Worm (Caenorhabditis elegans) whole organism, late embryonic: ENCODE measurements around the gene sto-1.
A peak's percentile ranks its signal among the peaks of the same experiment; 100 is the strongest.

Experiments
- K02D7.2 ChIP-seq: sonication (generic microtip); optimal IDR thresholded peaks from 2 replicates; lab custom pipeline; 2017; ENCODE audit warnings: mild to moderate bottlenecking, missing genetic modification characterization, missing compliant biosample characterization
- T23F11.4 ChIP-seq: fragments of 200-800 bp; sonication (Bioruptor generic); optimal IDR thresholded peaks from 2 replicates; lab custom pipeline; 2018; ENCODE audit warnings: mild to moderate bottlenecking, missing genetic modification characterization, missing compliant biosample characterization
- Y22D7AL.16 ChIP-seq: sonication (generic microtip); optimal IDR thresholded peaks from 2 replicates; lab custom pipeline; 2016; ENCODE audit warnings: missing genetic modification characterization, missing compliant biosample characterization
- ahr-1 ChIP-seq: sonication (generic microtip); optimal IDR thresholded peaks from 2 replicates; lab custom pipeline; 2016; ENCODE audit warnings: missing genetic modification characterization, missing compliant biosample characterization
- ama-1 ChIP-seq: fragments of 150-350 bp; optimal IDR thresholded peaks from 2 replicates; lab custom pipeline; 2014
- ceh-19 ChIP-seq: fragments of 200-800 bp; sonication (Bioruptor generic); optimal IDR thresholded peaks from 2 replicates; lab custom pipeline; 2018; ENCODE audit warnings: mild to moderate bottlenecking, missing genetic modification characterization, missing compliant biosample characterization
- ceh-22 ChIP-seq: sonication (generic microtip); optimal IDR thresholded peaks from 2 replicates; lab custom pipeline; 2017; ENCODE audit warnings: missing biosample characterization, missing genetic modification characterization
- ceh-45 ChIP-seq: fragments of 200-800 bp; sonication (Bioruptor generic); IDR thresholded peaks from 2 replicates; pipeline ENCODE4 v1.3.6; 2022; ENCODE audit warnings: missing genetic modification reagents, missing genetic modification characterization, missing compliant biosample characterization
- ceh-9 ChIP-seq: sonication (generic microtip); optimal IDR thresholded peaks from 2 replicates; lab custom pipeline; 2016; ENCODE audit warnings: mild to moderate bottlenecking, missing genetic modification characterization, inconsistent platforms, missing compliant biosample characterization
- che-1 ChIP-seq: sonication (generic microtip); optimal IDR thresholded peaks from 2 replicates; lab custom pipeline; 2016; ENCODE audit warnings: mild to moderate bottlenecking, missing genetic modification characterization, missing compliant biosample characterization
- dve-1 ChIP-seq: sonication (generic microtip); optimal IDR thresholded peaks from 2 replicates; lab custom pipeline; 2017; ENCODE audit warnings: antibody characterized with exemption, mild to moderate bottlenecking, missing genetic modification characterization, missing compliant biosample characterization
- elt-2 ChIP-seq: sonication (generic microtip); optimal IDR thresholded peaks from 2 replicates; lab custom pipeline; 2016; ENCODE audit warnings: missing genetic modification reagents, missing genetic modification characterization, missing compliant biosample characterization
- elt-4 ChIP-seq: sonication (generic microtip); optimal IDR thresholded peaks from 2 replicates; lab custom pipeline; 2016; ENCODE audit warnings: missing genetic modification characterization, missing compliant biosample characterization
- fax-1 ChIP-seq: sonication (generic microtip); optimal IDR thresholded peaks from 2 replicates; lab custom pipeline; 2016; ENCODE audit warnings: missing genotype, missing genetic modification characterization, missing compliant biosample characterization
- fkh-10 ChIP-seq: fragments of 150-350 bp; optimal IDR thresholded peaks from 2 replicates; lab custom pipeline; 2014; ENCODE audit warnings: missing biosample characterization, missing genetic modification reagents, missing genetic modification characterization
- gmeb-2 ChIP-seq: sonication (generic microtip); optimal IDR thresholded peaks from 2 replicates; lab custom pipeline; 2016; ENCODE audit warnings: missing genetic modification characterization, inconsistent platforms, missing compliant biosample characterization
- hlh-15 ChIP-seq: sonication (generic microtip); optimal IDR thresholded peaks from 2 replicates; lab custom pipeline; 2016; ENCODE audit warnings: missing genetic modification characterization, missing compliant biosample characterization
- hlh-30 ChIP-seq: sonication (generic microtip); optimal IDR thresholded peaks from 2 replicates; lab custom pipeline; 2017; ENCODE audit warnings: antibody characterized with exemption, missing genetic modification characterization, missing compliant biosample characterization; ENCODE audit not compliant: insufficient read depth
- hlh-6 ChIP-seq: sonication (generic microtip); optimal IDR thresholded peaks from 2 replicates; lab custom pipeline; 2016; ENCODE audit warnings: missing genotype, missing genetic modification characterization, missing compliant biosample characterization
- lim-6 ChIP-seq: sonication (generic microtip); optimal IDR thresholded peaks from 2 replicates; lab custom pipeline; 2016; ENCODE audit warnings: missing genetic modification characterization, missing compliant biosample characterization
- madf-2 ChIP-seq: sonication (generic microtip); optimal IDR thresholded peaks from 2 replicates; lab custom pipeline; 2017; ENCODE audit warnings: missing genetic modification characterization, missing compliant biosample characterization
- nhr-11 ChIP-seq: fragments of 150-350 bp; optimal IDR thresholded peaks from 2 replicates; lab custom pipeline; 2014; ENCODE audit warnings: missing biosample characterization, missing genetic modification characterization
- pag-3 ChIP-seq: sonication (generic microtip); optimal IDR thresholded peaks from 2 replicates; lab custom pipeline; 2016; ENCODE audit warnings: missing compliant biosample characterization, missing genetic modification characterization, borderline replicate concordance
- pat-9 ChIP-seq: fragments of 200-800 bp; sonication (Bioruptor generic); optimal IDR thresholded peaks from 2 replicates; lab custom pipeline; 2018; ENCODE audit warnings: mild to moderate bottlenecking, missing genetic modification characterization, moderate library complexity, missing compliant biosample characterization
- pax-1 ChIP-seq: fragments of 150-350 bp; optimal IDR thresholded peaks from 2 replicates; lab custom pipeline; 2014; ENCODE audit warnings: missing biosample characterization, missing genetic modification characterization
- pha-2 ChIP-seq: sonication (generic microtip); optimal IDR thresholded peaks from 2 replicates; lab custom pipeline; 2017; ENCODE audit warnings: mild to moderate bottlenecking, missing genetic modification characterization, missing compliant biosample characterization
- pha-4 ChIP-seq: fragments of 150-350 bp; optimal IDR thresholded peaks from 2 replicates; lab custom pipeline; 2018; ENCODE audit warnings: missing biosample characterization, missing genetic modification reagents, missing genetic modification characterization
- pros-1 ChIP-seq: fragments of 150-350 bp; optimal IDR thresholded peaks from 2 replicates; lab custom pipeline; 2014; ENCODE audit warnings: missing biosample characterization, missing genetic modification reagents, missing genetic modification characterization
- ref-2 ChIP-seq: sonication (generic microtip); optimal IDR thresholded peaks from 2 replicates; lab custom pipeline; 2016; ENCODE audit warnings: missing genetic modification characterization, missing compliant biosample characterization
- sox-4 ChIP-seq: sonication (generic microtip); optimal IDR thresholded peaks from 2 replicates; lab custom pipeline; 2017; ENCODE audit warnings: mild to moderate bottlenecking, missing genetic modification characterization, inconsistent platforms, missing compliant biosample characterization
- tbx-7 ChIP-seq: sonication (generic microtip); optimal IDR thresholded peaks from 2 replicates; lab custom pipeline; 2016; ENCODE audit warnings: missing genotype, missing genetic modification characterization, missing compliant biosample characterization
- unc-3 ChIP-seq, 2 experiments: fragments of 200-800 bp in 1 of 2; sonication (Bioruptor generic) in 1 of 2; sonication (generic microtip) in 1 of 2; conservative IDR thresholded peaks in 1 of 2; optimal IDR thresholded peaks in 1 of 2; 2 replicates each; pipeline versions ENCODE4 v1.3.6 to Lab custom; 2016 to 2022; ENCODE audit warnings: missing compliant biosample characterization in 2 of 2, missing genetic modification characterization in 2 of 2, missing genetic modification reagents in 1 of 2
- unc-42 ChIP-seq: sonication (generic microtip); optimal IDR thresholded peaks from 2 replicates; lab custom pipeline; 2016; ENCODE audit warnings: missing genotype, missing genetic modification characterization, missing compliant biosample characterization
- unc-86 ChIP-seq: sonication (generic microtip); optimal IDR thresholded peaks from 2 replicates; lab custom pipeline; 2016; ENCODE audit warnings: missing genetic modification characterization, missing compliant biosample characterization
- ztf-16 ChIP-seq: sonication (generic microtip); optimal IDR thresholded peaks from 2 replicates; lab custom pipeline; 2017; ENCODE audit warnings: missing genetic modification characterization, missing compliant biosample characterization

The sto-1 gene

DNA sequence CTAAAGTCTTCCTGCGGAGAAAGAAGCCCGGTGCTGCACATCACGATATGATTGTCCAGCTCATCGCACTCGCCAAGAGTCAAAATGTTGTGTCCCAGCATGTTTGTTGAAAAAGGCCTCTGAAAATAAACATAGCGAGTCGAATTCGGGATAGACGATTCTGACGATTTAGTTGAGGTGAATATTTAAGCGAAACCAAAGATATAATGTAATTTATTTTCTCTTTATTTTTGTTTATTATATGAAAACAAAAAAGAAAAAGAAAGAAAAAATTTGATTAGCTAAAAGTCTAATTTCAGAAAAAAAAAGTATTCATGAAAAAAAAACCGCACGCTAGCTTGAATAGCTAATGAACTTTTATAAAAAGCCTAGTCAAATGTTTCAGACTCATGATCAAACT, 30.0 kb upstream of the sto-1 start, which contains the start of gene ceh-14:
TSS of gene ceh-14 (minus strand) at position 101 of the 400 bp plus-strand sequence.
- TF ChIP-seq elt-4 (tag; lab: Kevin White, UChicago) (no peak), ref-2 (tag; lab: Kevin White, UChicago) (no peak), sox-4 (tag; lab: Kevin White, UChicago) (no peak), Y22D7AL.16 (tag; lab: Kevin White, UChicago) (no peak), ceh-45 (GFP tag; lab: Robert Waterston, UW) (no peak), hlh-15 (tag; lab: Kevin White, UChicago) (no peak), unc-86 (tag; lab: Kevin White, UChicago) (no peak)
- TF ChIP-seq, all 69 proteins: peak for 0

DNA sequence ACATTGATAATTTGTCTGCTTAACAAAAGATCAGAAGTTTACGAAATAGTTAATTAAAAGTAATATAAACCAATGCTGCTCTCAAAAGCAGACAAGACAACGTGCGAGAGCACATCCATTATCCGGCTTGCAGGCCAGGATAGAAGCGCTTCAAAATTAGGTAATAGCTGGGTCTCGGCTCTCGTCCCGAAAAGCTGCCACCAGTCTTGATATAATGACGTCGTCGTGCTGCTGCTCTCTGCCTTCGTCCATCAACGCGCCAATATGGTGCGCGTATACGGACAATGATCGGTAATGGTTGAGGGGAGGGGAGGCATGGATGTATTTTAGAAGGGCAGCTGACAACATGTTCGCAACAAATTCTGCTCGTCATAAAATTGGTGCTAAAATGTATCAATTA, 28.2 kb upstream of the sto-1 start:
- TF ChIP-seq unc-42 (tag; lab: Kevin White, UChicago) (no peak), tbx-7 (tag; lab: Kevin White, UChicago) (no peak), ceh-45 (GFP tag; lab: Robert Waterston, UW) (no peak), pha-2 (tag; lab: Kevin White, UChicago) (no peak), hlh-30 (tag; lab: Kevin White, UChicago) (no peak), K02D7.2 (tag; lab: Kevin White, UChicago) (no peak), T23F11.4 (GFP tag; lab: Kevin White, UChicago) (no peak), ama-1 (no peak), pat-9 (tag; lab: Kevin White, UChicago) (no peak), madf-2 (no peak), ahr-1 (tag; lab: Kevin White, UChicago) (no peak), pros-1 (tag; lab: Kevin White, UChicago) (no peak), dve-1 (tag; lab: Kevin White, UChicago) (no peak), pax-1 (tag; lab: Kevin White, UChicago) (no peak)

DNA sequence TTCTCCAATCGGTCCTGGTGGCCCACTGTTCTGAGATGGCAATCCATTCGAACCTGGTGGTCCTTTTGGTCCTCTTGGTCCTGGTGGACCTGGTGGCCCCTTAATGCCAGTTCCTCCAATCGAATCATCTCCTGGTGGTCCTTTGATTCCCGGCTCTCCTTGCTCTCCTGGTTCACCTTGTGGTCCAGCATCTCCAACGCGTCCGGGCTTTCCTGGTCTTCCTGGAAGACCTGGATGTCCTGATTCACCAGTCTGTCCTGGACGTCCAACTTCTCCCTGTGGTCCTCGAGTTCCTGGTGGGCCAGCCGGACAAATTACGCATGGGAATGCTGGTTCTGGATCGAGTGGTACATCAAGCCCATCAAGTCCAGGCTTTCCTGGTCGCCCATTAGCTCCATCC, 25.8 kb upstream of the sto-1 start:
- TF ChIP-seq ceh-45 (GFP tag; lab: Robert Waterston, UW) (no peak), hlh-6 (tag; lab: Kevin White, UChicago) (peak; percentile 43), ceh-9 (tag; lab: Kevin White, UChicago) (peak; percentile 19)

DNA sequence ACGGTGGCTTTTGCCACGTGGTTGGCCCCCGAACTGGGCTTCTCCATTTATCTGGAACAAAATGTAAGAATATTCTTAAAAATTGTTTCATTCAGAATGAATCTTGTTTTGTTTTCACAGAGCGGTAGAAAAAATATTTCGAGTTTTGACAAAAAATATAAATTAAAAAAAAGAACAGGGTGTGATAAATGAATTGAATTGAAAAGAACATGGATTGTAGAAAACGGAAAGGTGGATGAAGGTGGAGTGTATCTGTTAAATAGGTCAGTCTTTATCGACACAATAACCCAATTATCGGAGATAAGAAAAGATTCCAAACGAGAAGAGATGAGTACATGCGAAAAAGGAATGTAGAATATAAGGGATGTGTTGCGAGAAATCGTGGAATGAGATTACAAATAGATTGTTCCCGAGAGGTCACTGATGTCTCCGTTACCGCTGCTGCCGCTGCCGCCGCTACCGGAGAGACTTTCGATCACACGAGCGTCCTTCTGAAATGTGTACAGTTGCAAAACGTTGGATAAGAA, 24.8 kb upstream of the sto-1 start, which contains the start of gene dpy-7:
TSS of gene dpy-7 (minus strand) at position 51 of the 527 bp plus-strand sequence.
- no peak for TF ChIP-seq ama-1
- no peak for TF ChIP-seq ztf-16 (tag; lab: Kevin White, UChicago)
- no peak for TF ChIP-seq lim-6 (tag; lab: Kevin White, UChicago)
- no peak for TF ChIP-seq fax-1 (tag; lab: Kevin White, UChicago)
- no peak for TF ChIP-seq pag-3
- no peak for TF ChIP-seq pat-9 (tag; lab: Kevin White, UChicago)
- no peak for TF ChIP-seq fkh-10
- TF ChIP-seq unc-3 (GFP tag; conservative IDR thresholded peaks at IDR 0.05; lab: Robert Waterston, UW), result no peak
- TF ChIP-seq unc-3 (tag; optimal IDR thresholded peaks at IDR 0.05; lab: Kevin White, UChicago), result no peak
- no peak for TF ChIP-seq nhr-11
- no peak for TF ChIP-seq pha-4 (tag; lab: Kevin White, UChicago)
- TF ChIP-seq elt-2, result no peak
- no peak for TF ChIP-seq ceh-9 (tag; lab: Kevin White, UChicago)
- TF ChIP-seq ceh-22, result no peak
- no peak for TF ChIP-seq ceh-19
- TF ChIP-seq che-1, result no peak
- TF ChIP-seq elt-4 (tag; lab: Kevin White, UChicago), result no peak
- TF ChIP-seq gmeb-2 (tag; lab: Kevin White, UChicago), result no peak
- no peak for TF ChIP-seq ref-2 (tag; lab: Kevin White, UChicago)
- TF ChIP-seq madf-2, result no peak
